Fruit fly (Drosophila melanogaster) Kc167 (cell line): ENCODE data around the gene CG13315.

Experiments used
- Myc ChIP-seq: fragments of >200 bp; optimal IDR thresholded peaks from 2 replicates; lab custom pipeline; 2017; ENCODE audit warnings: missing external identifiers
- Sin3A ChIP-seq: fragments of >200 bp; optimal IDR thresholded peaks from 2 replicates; lab custom pipeline; 2018; ENCODE audit warnings: missing external identifiers
- h ChIP-seq: fragments of >200 bp; optimal IDR thresholded peaks from 3 replicates; lab custom pipeline; 2018; ENCODE audit warnings: missing external identifiers
- insv ChIP-seq: fragments of >200 bp; optimal IDR thresholded peaks from 3 replicates; lab custom pipeline; 2018; ENCODE audit warnings: missing external identifiers
- psq ChIP-seq: fragments of >200 bp; optimal IDR thresholded peaks from 2 replicates; lab custom pipeline; 2017; ENCODE audit warnings: missing external identifiers
- ttk ChIP-seq: sonication (Bioruptor generic); optimal IDR thresholded peaks from 2 replicates; lab custom pipeline; 2017; ENCODE audit warnings: missing external identifiers

The CG13315 gene

dm6 chr3L:9062816-9063215 lies 33.9 kb upstream of the CG13315 start:
- TF ChIP-seq h (no peak), Myc (lab: Kevin White, UChicago) (no peak), insv (lab: Kevin White, UChicago) (no peak), ttk (lab: Kevin White, UChicago) (no peak), psq (lab: Kevin White, UChicago) (no peak), Sin3A (no peak)

- TF ChIP-seq Myc (lab: Kevin White, UChicago) (no peak), psq (lab: Kevin White, UChicago) (no peak), h (no peak), ttk (lab: Kevin White, UChicago) (no peak), Sin3A (no peak), insv (lab: Kevin White, UChicago) (no peak)
These were observed 33.1 kb upstream of the CG13315 start for dm6 chr3L:9063607-9064006.

dm6 chr3L:9064207-9064754 lies 32.4 kb upstream of the CG13315 start:
- no peak for TF ChIP-seq Myc (lab: Kevin White, UChicago)
- no peak for TF ChIP-seq ttk (lab: Kevin White, UChicago)
- no peak for TF ChIP-seq h
- TF ChIP-seq insv (lab: Kevin White, UChicago) = no peak
- TF ChIP-seq psq (lab: Kevin White, UChicago) = no peak
- no peak for TF ChIP-seq Sin3A

- no peak for TF ChIP-seq h
These were observed 31.5 kb upstream of the CG13315 start for dm6 chr3L:9064976-9065761.

- TF ChIP-seq h (no peak), Sin3A (no peak), insv (lab: Kevin White, UChicago) (no peak), Myc (lab: Kevin White, UChicago) (no peak), psq (lab: Kevin White, UChicago) (no peak), ttk (lab: Kevin White, UChicago) (no peak)
These were observed 30.7 kb upstream of the CG13315 start, which contains the start of gene Argk1 for dm6 chr3L:9065997-9066441. Gene Argk1, minus strand, starts transcription at chr3L:9066027.

- no peak for TF ChIP-seq h
- no peak for TF ChIP-seq Myc (lab: Kevin White, UChicago)
- no peak for TF ChIP-seq psq (lab: Kevin White, UChicago)
- no peak for TF ChIP-seq Sin3A
- no peak for TF ChIP-seq insv (lab: Kevin White, UChicago)
- no peak for TF ChIP-seq ttk (lab: Kevin White, UChicago)
These were observed 30.1 kb upstream of the CG13315 start for dm6 chr3L:9066509-9067021.

- TF ChIP-seq Sin3A = no peak
- no peak for TF ChIP-seq ttk (lab: Kevin White, UChicago)
- TF ChIP-seq insv (lab: Kevin White, UChicago) = no peak
- TF ChIP-seq Myc (lab: Kevin White, UChicago) = no peak
- TF ChIP-seq h = no peak
- no peak for TF ChIP-seq psq (lab: Kevin White, UChicago)
These were observed 24.5 kb upstream of the CG13315 start for dm6 chr3L:9072062-9072730.

dm6 chr3L:9072731-9073385 lies 23.8 kb upstream of the CG13315 start, which contains the start of the genes CG4911 and CG4942:
Gene CG4911, minus strand, starts transcription at chr3L:9072731.
Gene CG4942, plus strand, starts transcription at chr3L:9073105.
- TF ChIP-seq ttk (lab: Kevin White, UChicago) (no peak), insv (lab: Kevin White, UChicago) (no peak), Myc (lab: Kevin White, UChicago) (no peak), h (no peak), Sin3A (no peak), psq (lab: Kevin White, UChicago) (no peak)

- TF ChIP-seq Myc (lab: Kevin White, UChicago) (no peak), Sin3A (no peak), h (no peak), insv (lab: Kevin White, UChicago) (no peak), psq (lab: Kevin White, UChicago) (no peak), ttk (lab: Kevin White, UChicago) (no peak)
These were observed 22.4 kb upstream of the CG13315 start, which contains the start of gene teq for dm6 chr3L:9074285-9074684. Gene teq, plus strand, starts transcription at chr3L:9074643.

- TF ChIP-seq Sin3A (no peak), psq (lab: Kevin White, UChicago) (no peak), h (no peak), insv (lab: Kevin White, UChicago) (no peak), Myc (lab: Kevin White, UChicago) (no peak), ttk (lab: Kevin White, UChicago) (no peak)
These were observed 21.8 kb upstream of the CG13315 start for dm6 chr3L:9074882-9075281.

- TF ChIP-seq h = no peak
- TF ChIP-seq ttk (lab: Kevin White, UChicago) = no peak
- TF ChIP-seq insv (lab: Kevin White, UChicago) = no peak
- TF ChIP-seq psq (lab: Kevin White, UChicago) = no peak
- TF ChIP-seq Sin3A = no peak
- TF ChIP-seq Myc (lab: Kevin White, UChicago) = no peak
These were observed 4.1 kb upstream of the CG13315 start, which contains the start of gene CG32032 for dm6 chr3L:9092356-9093103. Gene CG32032, plus strand, starts transcription at chr3L:9093053.
